Worm (Caenorhabditis elegans): ENCODE data around the gene srh-201.

- TF ChIP-seq nhr-48 (tag; optimal IDR thresholded peaks at IDR 0.05) (no peak), nhr-25 (tag; optimal IDR thresholded peaks at IDR 0.05; ENCODE audit: borderline replicate concordance, insufficient read depth) (no peak), nhr-11 (tag; optimal IDR thresholded peaks at IDR 0.05) (no peak), madf-5 (GFP tag; IDR thresholded peaks at IDR 0.05) (no peak), daf-19 (GFP tag; conservative IDR thresholded peaks at IDR 0.05) (no peak), ama-1 (optimal IDR thresholded peaks at IDR 0.05) (no peak), nhr-28 (tag; optimal IDR thresholded peaks at IDR 0.05) (no peak), Y5F2A.4 (GFP tag; optimal IDR thresholded peaks at IDR 0.05) (no peak), hlh-11 (tag; optimal IDR thresholded peaks at IDR 0.05) (no peak), aha-1 (tag) (no peak), aly-2 (tag; optimal IDR thresholded peaks at IDR 0.05) (no peak), zag-1 (tag; optimal IDR thresholded peaks at IDR 0.05) (no peak)
These were observed 4.5 kb downstream of the srh-201 start, which contains the start of gene srx-2 for ce11 chrV:9009175-9009574.

Measured in whole organism, L4 larva.